Fruit fly (Drosophila melanogaster) ovary, adult (tissue): ENCODE data around the gene CG14841.

Source experiments
- CG17801 ChIP-seq: fragments of 200-800 bp; optimal IDR thresholded peaks from 2 replicates; lab custom pipeline; 2019; ENCODE audit warnings: missing biosample characterization, mild to moderate bottlenecking, missing genetic modification characterization, moderate library complexity; ENCODE audit not compliant: partially characterized antibody

CG14841 gene

dm6 chr3R:14262087-14262486 is at the start of gene CG14841, which contains the start of gene CG14839:
Gene CG14841 (minus strand): TSS chr3R:14262418.
Gene CG14839 (plus strand): TSS chr3R:14262387.
- TF ChIP-seq CG17801 (GFP tag; lab: Kevin White, UChicago), result no peak

dm6 chr3R:14311027-14311426 is 48.8 kb upstream of the CG14841 start:
- TF ChIP-seq CG17801 (GFP tag; lab: Kevin White, UChicago), result no peak

- TF ChIP-seq CG17801 (GFP tag; lab: Kevin White, UChicago), result no peak
Measured at dm6 chr3R:14310062-14310461, 47.8 kb upstream of the CG14841 start, which contains the start of gene CG31321. Gene CG31321 (plus strand): TSS chr3R:14310362.

- no peak for TF ChIP-seq CG17801 (GFP tag; lab: Kevin White, UChicago)
Measured at dm6 chr3R:14308801-14309217, 46.6 kb upstream of the CG14841 start, which contains the start of gene Polr2I. Gene Polr2I (plus strand): TSS chr3R:14309089.

dm6 chr3R:14307972-14308673 is 45.9 kb upstream of the CG14841 start:
- no peak for TF ChIP-seq CG17801 (GFP tag; lab: Kevin White, UChicago)

- TF ChIP-seq CG17801 (GFP tag; lab: Kevin White, UChicago), result no peak
Measured at dm6 chr3R:14302128-14302527, 39.9 kb upstream of the CG14841 start, which contains the start of gene IFT54. Gene IFT54 (plus strand): TSS chr3R:14302428.

dm6 chr3R:14299891-14300290 is 37.7 kb upstream of the CG14841 start:
- no peak for TF ChIP-seq CG17801 (GFP tag; lab: Kevin White, UChicago)

dm6 chr3R:14298078-14298896 is 36.1 kb upstream of the CG14841 start:
- TF ChIP-seq CG17801 (GFP tag; lab: Kevin White, UChicago), result no peak

dm6 chr3R:14297489-14297888 is 35.3 kb upstream of the CG14841 start:
- TF ChIP-seq CG17801 (GFP tag; lab: Kevin White, UChicago), result no peak

- TF ChIP-seq CG17801 (GFP tag; lab: Kevin White, UChicago), result no peak
Measured at dm6 chr3R:14296700-14297099, 34.5 kb upstream of the CG14841 start.

dm6 chr3R:14296126-14296525 is 33.9 kb upstream of the CG14841 start:
- no peak for TF ChIP-seq CG17801 (GFP tag; lab: Kevin White, UChicago)

dm6 chr3R:14294397-14295018 is 32.3 kb upstream of the CG14841 start:
- no peak for TF ChIP-seq CG17801 (GFP tag; lab: Kevin White, UChicago)

- no peak for TF ChIP-seq CG17801 (GFP tag; lab: Kevin White, UChicago)
Measured at dm6 chr3R:14292307-14292711, 30.1 kb upstream of the CG14841 start.

- peak; percentile 69 for TF ChIP-seq CG17801 (GFP tag; lab: Kevin White, UChicago)
Measured at dm6 chr3R:14291431-14291830, 29.2 kb upstream of the CG14841 start.
